Worm (Caenorhabditis elegans): Measurements from ENCODE around the gene her-1.

The her-1 gene

ce11 chrV:9706592-9706991, 9.8 kb downstream of the her-1 start:
- TF ChIP-seq aha-1 (tag): peak; percentile 91
- no peak for TF ChIP-seq lin-15B (tag; optimal IDR thresholded peaks at IDR 0.05)
- TF ChIP-seq nhr-76 (tag; optimal IDR thresholded peaks at IDR 0.05): no peak

- TF ChIP-seq dmd-9 (GFP tag; IDR thresholded peaks at IDR 0.05) (no peak), gei-8 (GFP tag; optimal IDR thresholded peaks at IDR 0.05) (no peak), ztf-11 (tag; optimal IDR thresholded peaks at IDR 0.05) (no peak), dmd-6 (GFP tag; IDR thresholded peaks at IDR 0.05) (peak; percentile 40; the same call in 1 of the 2 replicates), nhr-77 (tag; optimal IDR thresholded peaks at IDR 0.05) (peak; percentile 40), hlh-11 (tag; optimal IDR thresholded peaks at IDR 0.05) (peak; percentile 1), mes-2 (tag; optimal IDR thresholded peaks at IDR 0.05; ENCODE audit: poor library complexity, severe bottlenecking) (no peak), daf-16 (GFP tag; optimal IDR thresholded peaks at IDR 0.05) (no peak), daf-16 (tag; optimal IDR thresholded peaks at IDR 0.05) (peak; percentile 46), dve-1 (tag; optimal IDR thresholded peaks at IDR 0.05; ENCODE audit: insufficient read depth) (peak; percentile 18), spr-1 (tag; optimal IDR thresholded peaks at IDR 0.05) (no peak), nhr-237 (tag; optimal IDR thresholded peaks at IDR 0.05) (no peak), hlh-30 (tag; optimal IDR thresholded peaks at IDR 0.05; ENCODE audit: insufficient read depth) (peak; percentile 12), pqm-1 (tag; optimal IDR thresholded peaks at IDR 0.05) (peak; percentile 51), zip-11 (GFP tag; IDR thresholded peaks at IDR 0.05) (no peak), nhr-28 (tag; optimal IDR thresholded peaks at IDR 0.05) (peak; percentile 29), nhr-25 (tag; optimal IDR thresholded peaks at IDR 0.05; ENCODE audit: borderline replicate concordance, insufficient read depth) (no peak), dmd-8 (GFP tag; IDR thresholded peaks at IDR 0.05) (no peak)
These were observed 12.9 kb downstream of the her-1 start, which contains the start of gene tag-120 for ce11 chrV:9709747-9710146. TSS of gene tag-120 (minus strand) at chrV:9709814.

- TF ChIP-seq hlh-30 (tag; optimal IDR thresholded peaks at IDR 0.05; ENCODE audit: insufficient read depth) (peak; percentile 58), duxl-1 (tag; optimal IDR thresholded peaks at IDR 0.05; ENCODE audit: poor library complexity) (no peak), aly-2 (tag; optimal IDR thresholded peaks at IDR 0.05) (no peak), dve-1 (tag; optimal IDR thresholded peaks at IDR 0.05; ENCODE audit: insufficient read depth) (peak; percentile 51), dmd-6 (GFP tag; IDR thresholded peaks at IDR 0.05) (peak; percentile 42; the same call in 1 of the 2 replicates), hlh-11 (tag; optimal IDR thresholded peaks at IDR 0.05) (peak; percentile 26), nhr-28 (tag; optimal IDR thresholded peaks at IDR 0.05) (peak; percentile 54), daf-16 (GFP tag; optimal IDR thresholded peaks at IDR 0.05) (no peak), daf-16 (tag; optimal IDR thresholded peaks at IDR 0.05) (peak; percentile 36), pqm-1 (tag; optimal IDR thresholded peaks at IDR 0.05) (peak; percentile 78)
These were observed 14.4 kb downstream of the her-1 start for ce11 chrV:9711174-9711573.

ce11 chrV:9712418-9713173, 15.8 kb downstream of the her-1 start:
- TF ChIP-seq lim-7 (GFP tag; IDR thresholded peaks at IDR 0.05): no peak
- no peak for TF ChIP-seq dmd-8 (GFP tag; IDR thresholded peaks at IDR 0.05)
- TF ChIP-seq nhr-102 (tag; optimal IDR thresholded peaks at IDR 0.05): no peak
- TF ChIP-seq aha-1 (tag): peak; percentile 67
- no peak for TF ChIP-seq arid-1 (GFP tag; conservative IDR thresholded peaks at IDR 0.05)
- TF ChIP-seq nhr-42 (GFP tag; IDR thresholded peaks at IDR 0.05): no peak
- no peak for TF ChIP-seq nhr-11 (tag; optimal IDR thresholded peaks at IDR 0.05)
- TF ChIP-seq ceh-20 (GFP tag; IDR thresholded peaks at IDR 0.05): no peak
- no peak for TF ChIP-seq nhr-111 (GFP tag; optimal IDR thresholded peaks at IDR 0.05)
- no peak for TF ChIP-seq ceh-82 (tag; optimal IDR thresholded peaks at IDR 0.05)
- TF ChIP-seq mdt-29 (GFP tag; IDR thresholded peaks at IDR 0.05): no peak
- TF ChIP-seq nhr-28 (tag; optimal IDR thresholded peaks at IDR 0.05): peak; percentile 44
- TF ChIP-seq nhr-237 (tag; optimal IDR thresholded peaks at IDR 0.05): no peak
- TF ChIP-seq F26F4.8 (GFP tag; conservative IDR thresholded peaks at IDR 0.05): no peak
- TF ChIP-seq zag-1 (tag; optimal IDR thresholded peaks at IDR 0.05): no peak
- no peak for TF ChIP-seq snpc-1.2 (GFP tag; IDR thresholded peaks at IDR 0.05)
- peak; percentile 87 for TF ChIP-seq php-3 (GFP tag; IDR thresholded peaks at IDR 0.05)
- TF ChIP-seq nhr-77 (tag; optimal IDR thresholded peaks at IDR 0.05): peak; percentile 24
- peak; percentile 33 for TF ChIP-seq dve-1 (tag; optimal IDR thresholded peaks at IDR 0.05; ENCODE audit: insufficient read depth)
- TF ChIP-seq ama-1 (optimal IDR thresholded peaks at IDR 0.05): no peak
- no peak for TF ChIP-seq zfp-3 (GFP tag; conservative IDR thresholded peaks at IDR 0.05)
- no peak for TF ChIP-seq mxl-3 (GFP tag; optimal IDR thresholded peaks at IDR 0.05)
- no peak for TF ChIP-seq madf-9 (GFP tag; conservative IDR thresholded peaks at IDR 0.05)
- TF ChIP-seq pqm-1 (tag; optimal IDR thresholded peaks at IDR 0.05): peak; percentile 47
- no peak for TF ChIP-seq Y5F2A.4 (GFP tag; optimal IDR thresholded peaks at IDR 0.05)
- no peak for TF ChIP-seq nhr-10 (tag; optimal IDR thresholded peaks at IDR 0.05)
- TF ChIP-seq ceh-28 (tag; optimal IDR thresholded peaks at IDR 0.05): no peak
